Worm (Caenorhabditis elegans): ENCODE results near the gene tag-124.

The tag-124 gene

ce11 chrII:9619995-9620535 lies 29.0 kb downstream of the tag-124 start:
- TF ChIP-seq blmp-1 (tag; optimal IDR thresholded peaks at IDR 0.05) (peak; percentile 88), egl-27 (tag; optimal IDR thresholded peaks at IDR 0.05) (no peak), rnt-1 (tag; optimal IDR thresholded peaks at IDR 0.05) (peak; percentile 29), skn-1 (tag; optimal IDR thresholded peaks at IDR 0.05) (peak; percentile 11), vab-15 (tag; optimal IDR thresholded peaks at IDR 0.05) (no peak)

- TF ChIP-seq snpc-4 (tag; optimal IDR thresholded peaks at IDR 0.05) (no peak), alr-1 (tag; optimal IDR thresholded peaks at IDR 0.05; ENCODE audit: borderline replicate concordance) (no peak), lsy-2 (tag; optimal IDR thresholded peaks at IDR 0.05) (peak in 1 of 2 experiments; percentile 39), zip-4 (GFP tag; optimal IDR thresholded peaks at IDR 0.05) (no peak), ceh-63 (GFP tag; optimal IDR thresholded peaks at IDR 0.05) (no peak), ztf-11 (tag; optimal IDR thresholded peaks at IDR 0.05) (no peak), unc-30 (tag; optimal IDR thresholded peaks at IDR 0.05) (no peak), aha-1 (tag; optimal IDR thresholded peaks at IDR 0.05) (no peak), nhr-90 (tag; optimal IDR thresholded peaks at IDR 0.05; ENCODE audit: poor library complexity) (no peak), nhr-20 (tag; optimal IDR thresholded peaks at IDR 0.05) (peak; percentile 13), fos-1 (tag; optimal IDR thresholded peaks at IDR 0.05) (no peak), ceh-82 (tag; optimal IDR thresholded peaks at IDR 0.05) (no peak), fkh-8 (tag; optimal IDR thresholded peaks at IDR 0.05) (no peak), grh-1 (GFP tag; IDR thresholded peaks at IDR 0.05) (no peak), irx-1 (tag; optimal IDR thresholded peaks at IDR 0.05) (no peak), snu-23 (GFP tag; optimal IDR thresholded peaks at IDR 0.05) (peak; percentile 47), nhr-71 (tag; optimal IDR thresholded peaks at IDR 0.05) (peak; percentile 11), sox-4 (tag; optimal IDR thresholded peaks at IDR 0.05) (no peak), egl-27 (tag; optimal IDR thresholded peaks at IDR 0.05) (no peak), dsc-1 (tag; optimal IDR thresholded peaks at IDR 0.05) (no peak), blmp-1 (tag; optimal IDR thresholded peaks at IDR 0.05) (peak; percentile 36), nhr-28 (tag; optimal IDR thresholded peaks at IDR 0.05) (no peak), xbp-1 (tag; optimal IDR thresholded peaks at IDR 0.05) (no peak), fkh-4 (tag; optimal IDR thresholded peaks at IDR 0.05; ENCODE audit: borderline replicate concordance) (peak; percentile 6), Y116A8C.19 (tag; optimal IDR thresholded peaks at IDR 0.05; ENCODE audit: borderline replicate concordance) (no peak), nhr-19 (GFP tag; conservative IDR thresholded peaks at IDR 0.05) (no peak), elt-2 (tag; optimal IDR thresholded peaks at IDR 0.05) (no peak), lin-14 (GFP tag; optimal IDR thresholded peaks at IDR 0.05) (peak; percentile 56), swsn-7 (tag; optimal IDR thresholded peaks at IDR 0.05) (no peak), nhr-12 (tag; optimal IDR thresholded peaks at IDR 0.05) (no peak), nhr-47 (tag; optimal IDR thresholded peaks at IDR 0.05) (no peak), ets-5 (GFP tag; IDR thresholded peaks at IDR 0.05) (no peak), lin-15B (tag; optimal IDR thresholded peaks at IDR 0.05) (no peak), C34B4.2 (tag; optimal IDR thresholded peaks at IDR 0.05) (no peak), pag-3 (tag; optimal IDR thresholded peaks at IDR 0.05; ENCODE audit: borderline replicate concordance, insufficient read depth) (no peak), mef-2 (tag; optimal IDR thresholded peaks at IDR 0.05) (no peak), isw-1 (GFP tag; IDR thresholded peaks at IDR 0.05) (no peak), egl-13 (tag; optimal IDR thresholded peaks at IDR 0.05) (no peak), nhr-11 (tag; optimal IDR thresholded peaks at IDR 0.05) (no peak), pax-3 (tag; optimal IDR thresholded peaks at IDR 0.05) (no peak), nhr-77 (tag; optimal IDR thresholded peaks at IDR 0.05) (no peak), hpl-2 (GFP tag; optimal IDR thresholded peaks at IDR 0.05) (no peak), skn-1 (tag; optimal IDR thresholded peaks at IDR 0.05) (no peak), nhr-84 (tag; optimal IDR thresholded peaks at IDR 0.05) (no peak), nhr-237 (tag; optimal IDR thresholded peaks at IDR 0.05) (no peak), ces-1 (GFP tag; optimal IDR thresholded peaks at IDR 0.05) (no peak), F16B12.6 (tag; optimal IDR thresholded peaks at IDR 0.05) (no peak), ama-1 (optimal IDR thresholded peaks at IDR 0.05) (no peak), dpl-1 (GFP tag; optimal IDR thresholded peaks at IDR 0.05) (no peak)
Measured at ce11 chrII:9620616-9621015, 29.5 kb downstream of the tag-124 start.
